Worm (Caenorhabditis elegans) whole organism, L4/young adult: ENCODE measurements around the gene K09C4.10.

Experiments used
- dao-5 ChIP-seq: sonication (generic microtip); optimal IDR thresholded peaks from 2 replicates; lab custom pipeline; 2016; ENCODE audit warnings: missing genotype, missing genetic modification characterization, moderate library complexity, missing compliant biosample characterization
- him-1 ChIP-seq: sonication (generic microtip); optimal IDR thresholded peaks from 2 replicates; lab custom pipeline; 2016; ENCODE audit warnings: missing genotype, missing genetic modification reagents, missing genetic modification characterization, missing compliant biosample characterization

- no peak for TF ChIP-seq him-1 (tag; lab: Kevin White, UChicago)
- no peak for TF ChIP-seq dao-5 (tag; lab: Kevin White, UChicago)
Measured at ce11 chrX:3284967-3285366, 4.9 kb upstream of the K09C4.10 start.
